Worm (Caenorhabditis elegans): Measurements from ENCODE around the gene K08E7.5.

Gene K08E7.5

ce11 chrIV:12599158-12599557 lies 26.0 kb downstream of the K08E7.5 start, which contains the start of gene pgp-1:
Gene pgp-1 (minus strand): TSS chrIV:12599169.
- TF ChIP-seq fkh-3 (tag; optimal IDR thresholded peaks at IDR 0.05) (no peak), Y79H2A.3 (GFP tag; conservative IDR thresholded peaks at IDR 0.05) (no peak), tbx-9 (tag; optimal IDR thresholded peaks at IDR 0.05; ENCODE audit: borderline replicate concordance) (no peak), nhr-80 (tag; optimal IDR thresholded peaks at IDR 0.05) (peak; percentile 88), cebp-1 (GFP tag; IDR thresholded peaks at IDR 0.05) (no peak), cebp-1 (tag; optimal IDR thresholded peaks at IDR 0.05) (peak; percentile 16), tbp1 (GFP tag; optimal IDR thresholded peaks at IDR 0.05) (no peak), attf-6 (GFP tag; IDR thresholded peaks at IDR 0.05) (no peak), nhr-120 (GFP tag; IDR thresholded peaks at IDR 0.05) (no peak), hlh-12 (tag; optimal IDR thresholded peaks at IDR 0.05) (no peak), Y56A3A.18 (GFP tag; IDR thresholded peaks at IDR 0.05) (no peak), ceh-79 (tag; optimal IDR thresholded peaks at IDR 0.05) (no peak), dox-1 (GFP tag; IDR thresholded peaks at IDR 0.05) (0 out of 2 replicates have a peak, but pooled peaks have one; percentile 28), lin-26 (GFP tag; IDR thresholded peaks at IDR 0.05) (no peak), mes-4 (tag; optimal IDR thresholded peaks at IDR 0.05) (no peak), lsl-1 (GFP tag; optimal IDR thresholded peaks at IDR 0.05) (no peak)

ce11 chrIV:12600941-12601340 lies 27.8 kb downstream of the K08E7.5 start:
- TF ChIP-seq hlh-26 (GFP tag; conservative IDR thresholded peaks at IDR 0.05) = no peak
- peak; percentile 89 for TF ChIP-seq cebp-1 (GFP tag; IDR thresholded peaks at IDR 0.05)
- TF ChIP-seq cebp-1 (tag; optimal IDR thresholded peaks at IDR 0.05) = peak; percentile 92
- no peak for TF ChIP-seq mel-28 (tag; optimal IDR thresholded peaks at IDR 0.05; ENCODE audit: borderline replicate concordance)
- peak; percentile 81 for TF ChIP-seq ztf-22 (GFP tag; optimal IDR thresholded peaks at IDR 0.05)
- peak; percentile 33 for TF ChIP-seq attf-5 (GFP tag; optimal IDR thresholded peaks at IDR 0.05)
- no peak for TF ChIP-seq nhr-27 (tag; optimal IDR thresholded peaks at IDR 0.05)
- TF ChIP-seq F55B11.4 (tag; optimal IDR thresholded peaks at IDR 0.05; ENCODE audit: borderline replicate concordance, insufficient read depth) = no peak
- TF ChIP-seq F57A8.1 (GFP tag; optimal IDR thresholded peaks at IDR 0.05) = no peak
- TF ChIP-seq ets-4 (GFP tag; optimal IDR thresholded peaks at IDR 0.05) = peak; percentile 47
- no peak for TF ChIP-seq Y67H2A.10 (GFP tag; conservative IDR thresholded peaks at IDR 0.05)
- no peak for TF ChIP-seq nhr-179 (tag; optimal IDR thresholded peaks at IDR 0.05)
- peak; percentile 63 for TF ChIP-seq B0336.3 (GFP tag; IDR thresholded peaks at IDR 0.05)
- peak; percentile 90 for TF ChIP-seq atf-7 (tag; optimal IDR thresholded peaks at IDR 0.05)
- TF ChIP-seq madf-10 (tag; optimal IDR thresholded peaks at IDR 0.05) = peak; percentile 46
- no peak for TF ChIP-seq K12H6.12 (tag; optimal IDR thresholded peaks at IDR 0.05)
- TF ChIP-seq let-607 (tag; optimal IDR thresholded peaks at IDR 0.05) = peak; percentile 23 to 78
- no peak for TF ChIP-seq somi-1 (GFP tag; optimal IDR thresholded peaks at IDR 0.05)
- peak; percentile 19 for TF ChIP-seq tlf-1 (GFP tag; optimal IDR thresholded peaks at IDR 0.05)
- peak; percentile 100 for TF ChIP-seq nhr-80 (tag; optimal IDR thresholded peaks at IDR 0.05)
- peak; percentile 45 for TF ChIP-seq lin-40 (tag; optimal IDR thresholded peaks at IDR 0.05)
- peak; percentile 50 for TF ChIP-seq tbp1 (GFP tag; optimal IDR thresholded peaks at IDR 0.05)
- TF ChIP-seq nhr-90 (tag; optimal IDR thresholded peaks at IDR 0.05) = peak; percentile 30
- peak; percentile 24 for TF ChIP-seq pha-4 (tag; optimal IDR thresholded peaks at IDR 0.05)
- TF ChIP-seq snpc-3.4 (tag; optimal IDR thresholded peaks at IDR 0.05) = no peak
- TF ChIP-seq dox-1 (GFP tag; IDR thresholded peaks at IDR 0.05) = peak; percentile 72
- TF ChIP-seq egl-44 (GFP tag; IDR thresholded peaks at IDR 0.05) = peak; percentile 88
- TF ChIP-seq let-526 (GFP tag; IDR thresholded peaks at IDR 0.05) = no peak
- no peak for TF ChIP-seq nfya-1 (tag; optimal IDR thresholded peaks at IDR 0.05; ENCODE audit: borderline replicate concordance, insufficient read depth)
